Worm (Caenorhabditis elegans) whole organism, late embryonic: ENCODE results near the gene lurp-1.

Experiments
- F13H6.1 ChIP-seq: sonication (generic microtip); optimal IDR thresholded peaks from 2 replicates; lab custom pipeline; 2016; ENCODE audit warnings: missing genetic modification characterization, missing compliant biosample characterization
- ama-1 ChIP-seq: fragments of 150-350 bp; optimal IDR thresholded peaks from 2 replicates; lab custom pipeline; 2014
- ceh-9 ChIP-seq: sonication (generic microtip); optimal IDR thresholded peaks from 2 replicates; lab custom pipeline; 2016; ENCODE audit warnings: mild to moderate bottlenecking, missing genetic modification characterization, inconsistent platforms, missing compliant biosample characterization
- eyg-1 ChIP-seq: sonication (generic microtip); optimal IDR thresholded peaks from 2 replicates; lab custom pipeline; 2016; ENCODE audit warnings: missing genotype, missing genetic modification characterization, missing compliant biosample characterization
- gmeb-2 ChIP-seq: sonication (generic microtip); optimal IDR thresholded peaks from 2 replicates; lab custom pipeline; 2016; ENCODE audit warnings: missing genetic modification characterization, inconsistent platforms, missing compliant biosample characterization
- hlh-13 ChIP-seq: fragments of 200-800 bp; sonication (Bioruptor generic); optimal IDR thresholded peaks from 2 replicates; lab custom pipeline; 2018; ENCODE audit warnings: mild to moderate bottlenecking, missing genetic modification characterization, missing compliant biosample characterization
- lin-11 ChIP-seq: fragments of 200-800 bp; sonication (Bioruptor generic); optimal IDR thresholded peaks from 2 replicates; lab custom pipeline; 2018; ENCODE audit warnings: mild to moderate bottlenecking, missing genetic modification characterization, missing compliant biosample characterization
- nfya-1 ChIP-seq: sonication (generic microtip); optimal IDR thresholded peaks from 2 replicates; lab custom pipeline; 2017; ENCODE audit warnings: missing genetic modification characterization, mild to moderate bottlenecking, missing compliant biosample characterization, antibody characterized with exemption, moderate library complexity
- nhr-232 ChIP-seq: sonication (generic microtip); optimal IDR thresholded peaks from 2 replicates; lab custom pipeline; 2016; ENCODE audit warnings: missing genetic modification characterization, missing compliant biosample characterization
- pha-2 ChIP-seq: sonication (generic microtip); optimal IDR thresholded peaks from 2 replicates; lab custom pipeline; 2017; ENCODE audit warnings: mild to moderate bottlenecking, missing genetic modification characterization, missing compliant biosample characterization
- rnt-1 ChIP-seq: sonication (generic microtip); optimal IDR thresholded peaks from 2 replicates; lab custom pipeline; 2016; ENCODE audit warnings: missing genetic modification characterization, missing compliant biosample characterization
- tbx-2 ChIP-seq: sonication (generic microtip); optimal IDR thresholded peaks from 2 replicates; lab custom pipeline; 2016; ENCODE audit warnings: missing genetic modification characterization, missing compliant biosample characterization

DNA sequence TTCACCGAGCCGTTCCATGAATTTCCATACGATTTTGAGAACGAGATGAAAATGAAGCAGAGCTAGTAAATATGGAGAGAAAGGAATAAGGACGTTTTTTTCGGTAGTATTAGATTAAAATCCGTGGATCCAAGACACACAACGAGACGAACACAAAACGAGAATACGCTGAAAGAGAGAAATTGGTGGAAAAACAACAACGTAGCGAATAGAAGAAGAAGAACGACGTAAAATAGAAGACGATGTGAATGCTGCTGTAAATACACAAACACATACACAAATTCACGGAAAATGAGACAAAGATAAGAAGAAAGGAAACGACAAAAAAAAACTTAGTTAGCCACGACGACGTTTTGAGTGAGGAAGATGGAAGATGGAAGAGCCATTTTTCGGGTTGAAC is 46.0 kb upstream of the lurp-1 start:
- no peak for TF ChIP-seq ama-1 (lab: Kevin White, UChicago)
- TF ChIP-seq hlh-13 (GFP tag; lab: Kevin White, UChicago), result no peak
- no peak for TF ChIP-seq ceh-9 (tag; lab: Kevin White, UChicago)
- TF ChIP-seq tbx-2, result no peak
- TF ChIP-seq rnt-1 (tag; lab: Kevin White, UChicago), result no peak
- TF ChIP-seq nhr-232 (tag; lab: Kevin White, UChicago), result no peak
- no peak for TF ChIP-seq gmeb-2
- TF ChIP-seq nfya-1 (tag; lab: Kevin White, UChicago), result no peak
- TF ChIP-seq lin-11 (tag; lab: Kevin White, UChicago), result no peak
- no peak for TF ChIP-seq pha-2 (tag; lab: Kevin White, UChicago)
- no peak for TF ChIP-seq eyg-1 (tag; lab: Kevin White, UChicago)
- no peak for TF ChIP-seq F13H6.1 (tag; lab: Kevin White, UChicago)
